Fruit fly (Drosophila melanogaster) whole organism: ENCODE results near the gene Gr77a.

Source experiments
- CG8478 ChIP-seq: fragments of >200 bp; optimal IDR thresholded peaks from 2 replicates; lab custom pipeline; 2018; ENCODE audit warnings: inconsistent platforms
- Dll ChIP-seq: fragments of >200 bp; optimal IDR thresholded peaks from 2 replicates; lab custom pipeline; 2017
- EcR ChIP-seq, 2 experiments: fragments of >200 bp; optimal IDR thresholded peaks; 2 replicates each; lab custom pipeline; 2017; ENCODE audit warnings: missing biosample characterization in 2 of 2, missing genetic modification characterization in 2 of 2, missing genetic modification reagents in 2 of 2
- pan ChIP-seq: fragments of >200 bp; optimal IDR thresholded peaks from 2 replicates; lab custom pipeline; 2017
- psq ChIP-seq: fragments of >200 bp; optimal IDR thresholded peaks from 2 replicates; lab custom pipeline; 2017
- usp ChIP-seq: fragments of >200 bp; optimal IDR thresholded peaks from 2 replicates; lab custom pipeline; 2017; ENCODE audit warnings: missing biosample characterization, missing genetic modification characterization, mixed read lengths

The Gr77a gene

dm6 chr3L:20733530-20734257, 5.5 kb downstream of the Gr77a start:
- no peak for TF ChIP-seq usp (GFP tag; lab: Kevin White, UChicago)
- TF ChIP-seq Dll (lab: Kevin White, UChicago): no peak
- TF ChIP-seq psq: no peak
- TF ChIP-seq CG8478 (lab: Kevin White, UChicago): no peak
- TF ChIP-seq EcR (GFP tag; optimal IDR thresholded peaks at IDR 0.05; lab: Kevin White, UChicago): no peak
- TF ChIP-seq pan (lab: Kevin White, UChicago): no peak

dm6 chr3L:20732492-20732891, 6.7 kb downstream of the Gr77a start:
- TF ChIP-seq EcR (GFP tag; optimal IDR thresholded peaks at IDR 0.05; lab: Kevin White, UChicago) (no peak), pan (lab: Kevin White, UChicago) (no peak), CG8478 (lab: Kevin White, UChicago) (no peak), Dll (lab: Kevin White, UChicago) (no peak), usp (GFP tag; lab: Kevin White, UChicago) (no peak), psq (no peak)

dm6 chr3L:20730323-20731238, 8.6 kb downstream of the Gr77a start, which contains the start of gene CG13252:
CG13252 (plus strand) TSS chr3L:20730591.
- no peak for TF ChIP-seq usp (GFP tag; lab: Kevin White, UChicago)
- TF ChIP-seq EcR (GFP tag; optimal IDR thresholded peaks at IDR 0.05; lab: Kevin White, UChicago): no peak
- TF ChIP-seq pan (lab: Kevin White, UChicago): no peak
- TF ChIP-seq Dll (lab: Kevin White, UChicago): peak; percentile 84
- TF ChIP-seq psq: no peak
- TF ChIP-seq CG8478 (lab: Kevin White, UChicago): no peak

- TF ChIP-seq usp (GFP tag; lab: Kevin White, UChicago) (no peak), EcR (GFP tag; optimal IDR thresholded peaks at IDR 0.05; lab: Kevin White, UChicago) (no peak), pan (lab: Kevin White, UChicago) (no peak), Dll (lab: Kevin White, UChicago) (no peak), psq (no peak), CG8478 (lab: Kevin White, UChicago) (no peak)
Measured at dm6 chr3L:20729415-20729814, 9.8 kb downstream of the Gr77a start.

dm6 chr3L:20719100-20719499, 20.1 kb downstream of the Gr77a start, which contains the start of gene cmpy:
cmpy (minus strand) TSS chr3L:20719200.
- TF ChIP-seq psq: no peak
- TF ChIP-seq usp (GFP tag; lab: Kevin White, UChicago): no peak
- TF ChIP-seq EcR (GFP tag; optimal IDR thresholded peaks at IDR 0.05; lab: Kevin White, UChicago): no peak
- no peak for TF ChIP-seq CG8478 (lab: Kevin White, UChicago)
- TF ChIP-seq pan (lab: Kevin White, UChicago): no peak
- TF ChIP-seq Dll (lab: Kevin White, UChicago): no peak

DNA sequence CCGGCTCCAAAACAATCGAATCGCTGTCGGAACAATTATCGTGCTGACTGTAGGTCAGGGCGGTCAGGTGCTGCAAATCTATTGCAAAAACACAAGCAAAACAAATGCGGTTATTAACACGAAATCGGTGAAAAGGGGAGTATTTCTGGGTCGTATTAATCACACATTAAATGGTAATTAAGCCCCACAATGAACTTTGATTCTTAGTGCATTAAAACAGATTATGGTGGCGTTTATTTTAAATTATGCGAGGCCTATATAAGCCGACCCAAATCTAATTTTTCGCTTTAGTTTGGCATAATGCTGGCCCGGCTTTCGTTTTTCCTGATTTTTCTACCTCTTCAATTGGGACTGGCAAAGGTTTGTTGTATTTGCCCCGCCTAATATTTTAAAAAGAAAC, 25.4 kb downstream of the Gr77a start, which contains the start of gene CG34260:
TSS of gene CG34260 (plus strand) at position 301 of the 400 bp plus-strand sequence.
- TF ChIP-seq usp (GFP tag; lab: Kevin White, UChicago) (no peak), psq (no peak), EcR (GFP tag; optimal IDR thresholded peaks at IDR 0.05; lab: Kevin White, UChicago) (no peak), Dll (lab: Kevin White, UChicago) (no peak), CG8478 (lab: Kevin White, UChicago) (no peak), pan (lab: Kevin White, UChicago) (no peak)

DNA sequence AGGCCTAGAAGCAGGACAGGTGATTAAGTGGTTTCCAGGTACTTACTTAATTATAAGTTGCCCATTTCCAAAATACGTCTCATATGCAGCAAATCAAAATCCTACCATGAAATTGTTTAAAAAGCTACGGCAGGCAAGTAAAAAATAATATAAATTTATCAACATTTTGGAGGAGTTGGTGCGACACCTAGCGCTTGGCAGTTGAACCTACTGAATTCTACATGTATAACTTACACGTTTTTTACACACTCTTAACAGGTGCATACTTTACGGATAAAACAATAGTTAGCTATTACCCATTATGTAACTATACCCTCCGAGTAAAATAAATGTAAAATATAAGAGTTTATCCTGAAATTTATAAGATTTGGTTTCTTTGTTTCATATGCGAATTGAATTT, 27.8 kb downstream of the Gr77a start:
- TF ChIP-seq Dll (lab: Kevin White, UChicago): no peak
- TF ChIP-seq usp (GFP tag; lab: Kevin White, UChicago): no peak
- no peak for TF ChIP-seq pan (lab: Kevin White, UChicago)
- TF ChIP-seq CG8478 (lab: Kevin White, UChicago): no peak
- no peak for TF ChIP-seq EcR (GFP tag; optimal IDR thresholded peaks at IDR 0.05; lab: Kevin White, UChicago)
- no peak for TF ChIP-seq psq

DNA sequence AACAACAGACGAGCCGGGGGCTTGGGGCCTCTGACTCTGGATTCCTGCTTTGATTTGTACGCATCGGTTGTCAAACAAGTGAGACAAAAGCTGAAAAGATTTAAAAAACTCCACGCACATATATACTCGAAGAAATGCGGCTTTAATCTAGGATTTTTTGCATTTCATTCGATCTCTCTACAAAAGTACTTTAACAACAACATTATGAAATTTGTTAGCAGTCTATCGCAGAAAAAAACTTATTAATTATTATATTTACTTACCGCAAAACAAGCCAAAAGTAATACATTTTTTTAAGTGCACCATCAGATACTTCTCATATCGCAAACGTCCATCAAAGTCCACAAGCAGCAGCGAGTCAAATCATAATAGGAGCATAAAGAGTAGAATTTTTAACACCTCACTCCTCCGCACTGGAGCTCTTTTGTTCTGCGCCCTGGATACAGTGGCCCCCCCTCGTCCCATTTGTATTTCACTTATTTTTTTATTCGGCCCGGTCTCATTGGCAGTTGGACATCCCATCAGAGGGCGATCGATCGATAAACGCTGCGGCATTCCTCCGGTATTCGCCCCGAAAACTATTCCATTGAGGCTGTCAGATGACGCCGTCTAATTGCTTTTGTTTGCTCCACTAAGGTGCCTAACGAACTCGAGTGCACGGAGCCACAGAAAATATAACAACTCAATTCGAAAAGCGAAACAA, 28.6 kb downstream of the Gr77a start:
- TF ChIP-seq Dll (lab: Kevin White, UChicago) (no peak), EcR (GFP tag; optimal IDR thresholded peaks at IDR 0.05; lab: Kevin White, UChicago) (no peak), usp (GFP tag; lab: Kevin White, UChicago) (no peak), CG8478 (lab: Kevin White, UChicago) (no peak), pan (lab: Kevin White, UChicago) (no peak), psq (no peak)

dm6 chr3L:20707217-20707616, 32.0 kb downstream of the Gr77a start:
- TF ChIP-seq pan (lab: Kevin White, UChicago): no peak
- no peak for TF ChIP-seq CG8478 (lab: Kevin White, UChicago)
- TF ChIP-seq usp (GFP tag; lab: Kevin White, UChicago): no peak

DNA sequence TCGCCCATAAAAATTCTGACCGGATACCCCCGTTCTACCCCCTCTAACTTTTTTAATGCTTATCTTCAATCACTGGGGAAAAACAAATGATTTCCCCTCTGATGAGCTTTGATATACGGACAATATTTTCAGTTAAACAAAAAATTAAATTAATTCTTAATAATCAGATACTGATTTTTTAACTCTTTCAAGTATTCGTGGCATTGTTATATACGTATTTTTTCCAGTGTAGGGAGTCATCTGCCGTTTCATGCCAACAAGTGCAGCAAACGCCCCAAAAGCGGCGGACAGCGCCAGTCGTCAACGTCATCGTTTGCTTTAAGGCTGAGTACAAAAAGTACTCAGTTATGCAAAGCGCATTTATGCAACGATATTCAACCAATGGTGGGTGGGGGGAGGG, 38.6 kb downstream of the Gr77a start:
- TF ChIP-seq CG8478 (lab: Kevin White, UChicago): no peak
- TF ChIP-seq psq: no peak
- no peak for TF ChIP-seq EcR (GFP tag; optimal IDR thresholded peaks at IDR 0.05; lab: Kevin White, UChicago)
- no peak for TF ChIP-seq pan (lab: Kevin White, UChicago)
- no peak for TF ChIP-seq Dll (lab: Kevin White, UChicago)
- TF ChIP-seq usp (GFP tag; lab: Kevin White, UChicago): no peak
